Worm (Caenorhabditis elegans) whole organism, L2 larva: ENCODE measurements around the gene srg-34.

Source experiments
- C34F6.9 ChIP-seq: fragments of 150-350 bp; optimal IDR thresholded peaks from 2 replicates; lab custom pipeline; 2014; ENCODE audit warnings: missing biosample characterization, missing genetic modification characterization
- F13H6.1 ChIP-seq: sonication (generic microtip); optimal IDR thresholded peaks from 2 replicates; lab custom pipeline; 2016; ENCODE audit warnings: missing genetic modification characterization, missing compliant biosample characterization
- R02D3.7 ChIP-seq: fragments of 150-350 bp; optimal IDR thresholded peaks from 2 replicates; lab custom pipeline; 2014; ENCODE audit warnings: missing biosample characterization, missing genetic modification characterization
- Y55F3AM.14 ChIP-seq: fragments of 200-800 bp; sonication (Bioruptor generic); optimal IDR thresholded peaks from 2 replicates; lab custom pipeline; 2018; ENCODE audit warnings: mild to moderate bottlenecking, missing genetic modification characterization, missing compliant biosample characterization
- ZK546.5 ChIP-seq: sonication (generic microtip); optimal IDR thresholded peaks from 2 replicates; lab custom pipeline; 2017; ENCODE audit warnings: missing biosample characterization, missing genetic modification characterization
- alr-1 ChIP-seq: fragments of 150-350 bp; optimal IDR thresholded peaks from 2 replicates; lab custom pipeline; 2014; ENCODE audit warnings: missing biosample characterization, missing genetic modification characterization
- blmp-1 ChIP-seq: sonication (generic microtip); optimal IDR thresholded peaks from 2 replicates; lab custom pipeline; 2017; ENCODE audit warnings: missing genetic modification characterization, mild to moderate bottlenecking, missing compliant biosample characterization, antibody characterized with exemption, moderate library complexity; ENCODE audit not compliant: insufficient read depth
- ceh-16 ChIP-seq: fragments of 150-350 bp; optimal IDR thresholded peaks from 2 replicates; lab custom pipeline; 2014; ENCODE audit warnings: missing biosample characterization, missing genetic modification characterization
- crh-2 ChIP-seq: sonication (generic microtip); optimal IDR thresholded peaks from 2 replicates; lab custom pipeline; 2017; ENCODE audit warnings: missing biosample characterization, missing genetic modification characterization
- egl-27 ChIP-seq: sonication (generic microtip); optimal IDR thresholded peaks from 3 replicates; lab custom pipeline; 2017; ENCODE audit warnings: missing biosample characterization, missing genetic modification reagents, missing genetic modification characterization
- elt-1 ChIP-seq: fragments of 150-350 bp; optimal IDR thresholded peaks from 2 replicates; lab custom pipeline; 2014; ENCODE audit warnings: missing biosample characterization, missing genetic modification characterization
- gmeb-1 ChIP-seq: fragments of 150-350 bp; optimal IDR thresholded peaks from 2 replicates; lab custom pipeline; 2014; ENCODE audit warnings: missing biosample characterization, missing genetic modification characterization
- lin-11 ChIP-seq: fragments of 150-350 bp; sonication (generic microtip); optimal IDR thresholded peaks from 2 replicates; lab custom pipeline; 2014; ENCODE audit warnings: missing biosample characterization, missing genetic modification characterization, inconsistent platforms, mixed read lengths
- lin-39 ChIP-seq: fragments of 150-350 bp; optimal IDR thresholded peaks from 2 replicates; lab custom pipeline; 2014; ENCODE audit warnings: missing biosample characterization, missing genetic modification reagents, missing genetic modification characterization
- lsy-2 ChIP-seq, 2 experiments: fragments of 150-350 bp in 1 of 2; sonication (generic microtip) in 1 of 2; optimal IDR thresholded peaks; 2 replicates each; lab custom pipeline; 2014 to 2017; ENCODE audit warnings: missing biosample characterization in 2 of 2, missing genetic modification characterization in 2 of 2
- mab-5 ChIP-seq: fragments of 150-350 bp; optimal IDR thresholded peaks from 2 replicates; lab custom pipeline; 2014; ENCODE audit warnings: missing biosample characterization, missing genetic modification characterization
- mbf-1 ChIP-seq: sonication (generic microtip); optimal IDR thresholded peaks from 2 replicates; lab custom pipeline; 2017; ENCODE audit warnings: missing biosample characterization, missing genetic modification characterization
- mdl-1 ChIP-seq, 2 experiments: fragments of 150-350 bp in 1 of 2; sonication (generic microtip) in 1 of 2; optimal IDR thresholded peaks; 2 replicates each; lab custom pipeline; 2017; ENCODE audit warnings: missing biosample characterization in 2 of 2, missing genetic modification characterization in 2 of 2
- nhr-10 ChIP-seq: sonication (generic microtip); optimal IDR thresholded peaks from 2 replicates; lab custom pipeline; 2017; ENCODE audit warnings: missing biosample characterization, missing genetic modification characterization
- nhr-129 ChIP-seq: fragments of 150-350 bp; optimal IDR thresholded peaks from 2 replicates; lab custom pipeline; 2014; ENCODE audit warnings: missing biosample characterization, missing genetic modification characterization
- nhr-23 ChIP-seq: fragments of 150-350 bp; optimal IDR thresholded peaks from 2 replicates; lab custom pipeline; 2014; ENCODE audit warnings: missing biosample characterization, missing genetic modification reagents, missing genetic modification characterization
- nhr-237 ChIP-seq: fragments of 150-350 bp; optimal IDR thresholded peaks from 2 replicates; lab custom pipeline; 2014; ENCODE audit warnings: missing biosample characterization, missing genetic modification characterization
- nhr-25 ChIP-seq: fragments of 150-350 bp; sonication (generic microtip); optimal IDR thresholded peaks from 3 replicates; lab custom pipeline; 2014; ENCODE audit warnings: missing biosample characterization, missing genetic modification characterization
- nhr-6 ChIP-seq: fragments of 150-350 bp; optimal IDR thresholded peaks from 2 replicates; lab custom pipeline; 2014; ENCODE audit warnings: missing biosample characterization, missing genetic modification characterization
- peb-1 ChIP-seq: fragments of 150-350 bp; optimal IDR thresholded peaks from 2 replicates; lab custom pipeline; 2014; ENCODE audit warnings: missing biosample characterization, missing genetic modification characterization
- sem-4 ChIP-seq: fragments of 150-350 bp; optimal IDR thresholded peaks from 2 replicates; lab custom pipeline; 2014; ENCODE audit warnings: missing biosample characterization, missing genetic modification reagents, missing genetic modification characterization
- skn-1 ChIP-seq: sonication (generic microtip); optimal IDR thresholded peaks from 2 replicates; lab custom pipeline; 2017; ENCODE audit warnings: missing biosample characterization, missing genetic modification characterization
- sma-9 ChIP-seq, 2 experiments: fragments of 150-350 bp in 1 of 2; sonication (generic microtip) in 1 of 2; optimal IDR thresholded peaks; 2 replicates each; lab custom pipeline; 2014 to 2016; ENCODE audit warnings: missing genetic modification characterization in 2 of 2, mild to moderate bottlenecking in 1 of 2, missing biosample characterization in 1 of 2, missing compliant biosample characterization in 1 of 2, missing genetic modification reagents in 1 of 2, moderate library complexity in 1 of 2
- snpc-4 ChIP-seq: fragments of 150-350 bp; optimal IDR thresholded peaks from 2 replicates; lab custom pipeline; 2014; ENCODE audit warnings: missing biosample characterization, missing genetic modification characterization
- unc-39 ChIP-seq: fragments of 150-350 bp; optimal IDR thresholded peaks from 2 replicates; lab custom pipeline; 2014; ENCODE audit warnings: missing biosample characterization, missing genetic modification characterization
- unc-55 ChIP-seq: fragments of 150-350 bp; sonication (generic microtip); optimal IDR thresholded peaks from 3 replicates; lab custom pipeline; 2014; ENCODE audit warnings: missing biosample characterization, missing genetic modification reagents, missing genetic modification characterization
- unc-62 ChIP-seq: fragments of 150-350 bp; optimal IDR thresholded peaks from 2 replicates; lab custom pipeline; 2014; ENCODE audit warnings: missing biosample characterization, missing genetic modification reagents, missing genetic modification characterization
- zag-1 ChIP-seq: fragments of 150-350 bp; optimal IDR thresholded peaks from 2 replicates; lab custom pipeline; 2014; ENCODE audit warnings: missing biosample characterization, missing genetic modification characterization
- ztf-1 ChIP-seq: fragments of 200-800 bp; sonication (Bioruptor generic); conservative IDR thresholded peaks from 2 replicates; pipeline ENCODE4 v1.3.6; 2022; ENCODE audit warnings: missing genetic modification characterization, missing compliant biosample characterization
- ztf-11 ChIP-seq: sonication (generic microtip); optimal IDR thresholded peaks from 2 replicates; lab custom pipeline; 2017; ENCODE audit warnings: missing biosample characterization, missing genetic modification characterization

The srg-34 gene

ce11 chrV:18564786-18565185 is at the start of gene srg-34:
Gene srg-34 (minus strand): TSS chrV:18564886.
- no peak for TF ChIP-seq nhr-10 (tag; lab: Kevin White, UChicago)
- TF ChIP-seq Y55F3AM.14 (GFP tag; lab: Kevin White, UChicago): no peak
- no peak for TF ChIP-seq gmeb-1 (tag; lab: Kevin White, UChicago)
- TF ChIP-seq zag-1: no peak
- no peak for TF ChIP-seq snpc-4 (tag; lab: Kevin White, UChicago)
- TF ChIP-seq lsy-2 (tag; optimal IDR thresholded peaks at IDR 0.05; lab: Kevin White, UChicago): no peak
- no peak for TF ChIP-seq ztf-1 (GFP tag; lab: Robert Waterston, UW)
- no peak for TF ChIP-seq egl-27
- no peak for TF ChIP-seq lin-39 (tag; lab: Kevin White, UChicago)
- no peak for TF ChIP-seq alr-1 (tag; lab: Kevin White, UChicago)
- TF ChIP-seq sma-9 (GFP tag; optimal IDR thresholded peaks at IDR 0.05; lab: Kevin White, UChicago): no peak
- no peak for TF ChIP-seq sma-9 (tag; optimal IDR thresholded peaks at IDR 0.05; lab: Kevin White, UChicago)
- TF ChIP-seq mbf-1 (tag; lab: Kevin White, UChicago): no peak
- TF ChIP-seq nhr-23 (tag; lab: Kevin White, UChicago): no peak
- no peak for TF ChIP-seq ZK546.5
- no peak for TF ChIP-seq skn-1 (tag; lab: Kevin White, UChicago)
- TF ChIP-seq, all 48 proteins: peak for 0

DNA sequence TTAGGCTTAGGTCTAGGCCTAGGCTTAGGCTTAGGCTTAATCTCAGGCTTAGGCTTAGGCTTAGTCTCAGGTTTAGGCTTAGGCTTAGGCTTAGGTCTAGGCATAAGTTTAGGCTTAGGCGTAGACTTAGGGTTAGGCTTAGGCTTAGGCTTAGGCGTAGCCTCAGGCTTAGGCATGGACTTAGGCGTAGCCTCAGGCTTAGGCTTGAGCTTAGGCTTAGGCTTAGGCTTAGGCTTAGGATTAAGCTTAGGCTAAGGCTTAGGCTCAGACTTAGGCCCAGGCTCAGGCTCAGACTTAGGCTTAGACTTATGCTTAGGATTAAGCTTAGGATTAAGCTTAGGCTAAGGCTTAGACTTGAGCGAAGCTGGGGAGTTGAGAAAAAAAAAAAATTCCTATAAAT is 48.5 kb upstream of the srg-34 start:
- TF ChIP-seq nhr-23 (tag; lab: Kevin White, UChicago) (no peak), ztf-11 (tag; lab: Kevin White, UChicago) (no peak), nhr-6 (no peak), mab-5 (no peak)

DNA sequence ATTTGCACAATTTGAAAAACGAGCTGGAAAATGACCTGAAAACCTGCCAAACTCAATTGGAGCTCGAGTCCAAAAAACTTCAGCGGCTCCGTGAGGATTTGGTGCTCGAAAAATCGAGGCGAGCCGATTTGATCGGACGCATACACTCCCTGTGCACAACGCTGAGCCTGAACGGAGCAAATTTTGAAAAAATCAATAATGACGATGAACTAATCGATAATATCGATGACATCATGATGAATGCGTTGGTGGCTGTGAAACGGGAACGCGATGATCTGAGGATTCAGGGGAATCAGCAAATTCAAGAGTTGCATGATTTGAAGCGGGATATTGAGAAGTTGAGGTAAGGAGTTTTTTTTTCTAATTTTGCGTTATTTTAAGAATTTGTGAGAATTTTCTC is 40.8 kb upstream of the srg-34 start:
- TF ChIP-seq sem-4 (tag; lab: Kevin White, UChicago) (no peak), skn-1 (tag; lab: Kevin White, UChicago) (no peak), unc-39 (tag; lab: Kevin White, UChicago) (no peak), nhr-129 (tag; lab: Kevin White, UChicago) (no peak), ceh-16 (no peak), peb-1 (tag; lab: Kevin White, UChicago) (no peak), C34F6.9 (tag; lab: Kevin White, UChicago) (no peak)

DNA sequence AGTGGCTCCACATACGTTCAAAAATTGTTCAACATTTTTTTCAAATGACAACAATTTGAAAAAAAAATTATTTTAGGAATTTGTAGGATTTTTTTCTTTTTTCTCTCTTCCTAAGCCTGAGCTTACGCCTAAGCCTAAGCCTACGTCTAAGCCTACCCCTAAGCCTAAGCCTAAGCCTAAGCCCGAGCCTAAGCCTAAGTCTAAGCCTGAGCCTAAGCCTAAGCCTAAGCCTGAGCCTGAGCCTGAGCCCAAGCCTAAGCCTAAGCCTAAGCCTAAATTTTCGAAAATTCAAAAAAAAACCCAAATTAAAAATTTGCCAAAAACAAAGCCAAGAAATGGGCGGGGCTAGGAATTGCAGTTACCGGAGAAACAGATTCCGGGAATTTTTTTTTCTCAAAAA is 33.1 kb upstream of the srg-34 start:
- no peak for TF ChIP-seq sem-4 (tag; lab: Kevin White, UChicago)
- no peak for TF ChIP-seq skn-1 (tag; lab: Kevin White, UChicago)
- TF ChIP-seq nhr-23 (tag; lab: Kevin White, UChicago): no peak
- TF ChIP-seq crh-2: no peak
- TF ChIP-seq C34F6.9 (tag; lab: Kevin White, UChicago): no peak
- TF ChIP-seq elt-1 (tag; lab: Kevin White, UChicago): no peak
- TF ChIP-seq ceh-16: no peak
- TF ChIP-seq unc-62: no peak
- no peak for TF ChIP-seq nhr-10 (tag; lab: Kevin White, UChicago)
- TF ChIP-seq nhr-237 (tag; lab: Kevin White, UChicago): no peak
- no peak for TF ChIP-seq F13H6.1
- no peak for TF ChIP-seq lin-11
- TF ChIP-seq gmeb-1 (tag; lab: Kevin White, UChicago): no peak
- TF ChIP-seq ztf-11 (tag; lab: Kevin White, UChicago): no peak
- no peak for TF ChIP-seq nhr-129 (tag; lab: Kevin White, UChicago)
- TF ChIP-seq nhr-6: no peak
- no peak for TF ChIP-seq alr-1 (tag; lab: Kevin White, UChicago)
- no peak for TF ChIP-seq unc-55 (GFP tag; lab: Kevin White, UChicago)
- no peak for TF ChIP-seq blmp-1

ce11 chrV:18596240-18596639 is 31.6 kb upstream of the srg-34 start:
- no peak for TF ChIP-seq nhr-6
- no peak for TF ChIP-seq lin-11
- no peak for TF ChIP-seq lin-39 (tag; lab: Kevin White, UChicago)
- TF ChIP-seq nhr-25 (tag; lab: Kevin White, UChicago): no peak
- no peak for TF ChIP-seq blmp-1
- TF ChIP-seq ceh-16: no peak
- no peak for TF ChIP-seq mdl-1 (tag; optimal IDR thresholded peaks at IDR 0.05; lab: Kevin White, UChicago)
- TF ChIP-seq R02D3.7 (tag; lab: Kevin White, UChicago): no peak
